Worm (Caenorhabditis elegans) whole organism, L4/young adult: ENCODE measurements around the gene R07B1.11.
A peak's percentile ranks its signal among the peaks of the same experiment; 100 is the strongest.

Source experiments
- W03F9.2 ChIP-seq: fragments of 150-350 bp; optimal IDR thresholded peaks from 2 replicates; lab custom pipeline; 2014; ENCODE audit warnings: missing biosample characterization, missing genetic modification characterization
- dao-5 ChIP-seq: sonication (generic microtip); optimal IDR thresholded peaks from 2 replicates; lab custom pipeline; 2016; ENCODE audit warnings: missing genotype, missing genetic modification characterization, moderate library complexity, missing compliant biosample characterization
- him-1 ChIP-seq: sonication (generic microtip); optimal IDR thresholded peaks from 2 replicates; lab custom pipeline; 2016; ENCODE audit warnings: missing genotype, missing genetic modification reagents, missing genetic modification characterization, missing compliant biosample characterization

The R07B1.11 gene

DNA sequence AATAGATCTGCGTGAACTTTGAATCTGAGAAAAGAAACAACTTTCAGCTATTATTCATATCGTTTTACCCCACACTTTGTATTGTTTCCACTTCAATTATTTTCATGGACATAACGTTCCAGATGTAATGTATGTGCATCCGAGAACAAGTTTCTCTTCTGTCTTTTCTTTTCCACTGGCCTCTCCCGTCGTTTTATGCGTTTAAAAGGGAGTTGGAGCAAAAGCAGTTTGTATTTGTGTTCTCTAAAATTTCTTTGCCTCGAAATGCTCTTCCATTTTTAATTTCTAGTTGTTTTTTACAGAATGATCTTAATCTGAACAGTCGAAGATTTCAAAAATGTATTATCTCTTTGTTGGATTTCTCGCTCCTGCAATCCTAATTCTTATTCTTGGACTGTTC lies at the start of gene R07B1.11:
Gene R07B1.11, plus strand, starts transcription at position 301 of the 400 bp plus-strand sequence.
- TF ChIP-seq W03F9.2 (tag; lab: Kevin White, UChicago): no peak
- TF ChIP-seq him-1 (tag; lab: Kevin White, UChicago): no peak
- TF ChIP-seq dao-5 (tag; lab: Kevin White, UChicago): no peak

DNA sequence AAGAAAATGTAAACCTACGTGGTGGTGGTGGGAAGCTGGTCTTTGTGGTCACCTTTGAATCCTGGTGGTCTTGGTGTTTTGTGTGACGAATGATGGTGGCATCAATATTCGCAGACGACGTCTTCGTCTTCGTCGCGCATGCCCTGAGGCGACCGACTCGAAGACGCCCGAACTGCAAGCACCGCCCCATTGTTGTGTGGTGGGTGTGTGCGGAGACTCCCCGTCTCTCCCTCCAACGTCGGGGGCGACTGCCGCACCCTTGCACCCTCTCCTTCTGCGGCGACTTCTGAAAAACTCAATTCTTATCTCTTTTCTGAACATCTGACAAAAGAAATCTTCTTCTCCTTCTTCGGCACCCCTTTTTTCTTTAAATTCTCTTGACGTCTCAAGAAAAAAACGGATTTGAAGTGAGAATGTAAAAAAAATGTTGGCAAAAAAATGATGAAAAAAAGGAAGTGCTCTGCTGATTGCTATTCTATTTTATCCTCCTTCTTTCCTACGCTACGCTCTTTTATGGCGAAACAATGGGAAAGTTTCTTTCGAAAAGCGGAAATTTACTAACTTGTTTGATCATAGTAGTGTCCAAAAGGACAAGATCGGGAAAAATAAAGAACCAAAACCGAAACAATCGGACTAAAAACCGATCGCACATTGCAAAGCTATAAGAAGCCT lies 49.2 kb upstream of the R07B1.11 start, which contains the start of gene lgc-47:
Gene lgc-47, minus strand, starts transcription at position 286 of the 672 bp plus-strand sequence.
- no peak for TF ChIP-seq dao-5 (tag; lab: Kevin White, UChicago)
- TF ChIP-seq him-1 (tag; lab: Kevin White, UChicago): no peak
- no peak for TF ChIP-seq W03F9.2 (tag; lab: Kevin White, UChicago)

DNA sequence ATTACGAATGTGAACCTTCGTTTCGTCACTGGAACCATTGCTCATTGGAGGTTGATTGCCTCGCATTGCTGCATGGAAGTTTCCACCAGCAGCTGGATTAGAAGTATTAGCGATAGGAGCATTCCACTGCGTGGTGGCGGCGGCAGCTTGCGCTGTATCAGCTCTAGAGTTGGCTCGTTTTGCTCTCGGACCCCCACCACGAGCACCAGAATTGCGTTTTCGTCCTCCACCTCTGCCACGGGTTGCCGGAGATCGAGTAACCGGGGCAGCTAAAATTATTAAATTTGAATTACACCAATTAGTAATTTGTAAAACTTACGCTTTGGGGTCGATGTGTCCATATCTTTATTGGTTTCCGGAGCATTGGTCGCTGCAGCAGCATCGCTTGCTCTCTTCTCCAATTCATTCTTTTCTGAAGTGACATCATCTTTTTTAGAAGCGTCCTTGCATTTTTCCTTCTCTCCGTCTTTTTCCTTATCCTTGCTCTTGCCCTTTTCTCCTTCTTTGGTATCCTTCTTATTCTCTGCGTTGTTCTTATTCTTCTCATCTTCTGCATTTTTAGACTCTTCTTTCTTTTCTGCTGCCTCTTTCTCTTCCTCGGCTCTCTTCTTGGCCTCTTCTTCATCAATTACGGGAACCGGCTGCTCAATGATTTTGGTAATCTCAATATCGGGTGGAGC lies 42.4 kb upstream of the R07B1.11 start:
- TF ChIP-seq dao-5 (tag; lab: Kevin White, UChicago): no peak
- no peak for TF ChIP-seq W03F9.2 (tag; lab: Kevin White, UChicago)
- no peak for TF ChIP-seq him-1 (tag; lab: Kevin White, UChicago)

DNA sequence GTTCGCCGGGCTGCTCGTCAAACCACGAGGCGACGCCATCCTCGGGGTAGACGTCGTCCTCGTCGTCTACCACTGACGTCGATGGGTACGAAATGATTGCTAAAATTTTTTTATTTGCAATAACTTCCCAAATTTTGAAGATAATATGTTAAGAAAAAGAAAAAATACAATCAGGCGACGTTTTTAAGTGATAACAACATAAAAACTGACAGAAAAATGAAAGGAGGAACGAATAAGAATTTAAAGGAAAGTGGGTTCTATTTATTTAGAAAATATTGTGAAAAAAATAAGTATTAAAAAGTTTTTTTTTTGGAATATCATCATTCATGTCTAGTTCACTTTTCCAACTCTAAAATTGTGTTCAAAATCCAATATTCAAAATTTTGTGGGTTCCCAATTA lies 34.5 kb upstream of the R07B1.11 start, which contains the start of gene dpy-22:
Gene dpy-22, minus strand, starts transcription at position 101 of the 400 bp plus-strand sequence.
- TF ChIP-seq dao-5 (tag; lab: Kevin White, UChicago): no peak
- no peak for TF ChIP-seq W03F9.2 (tag; lab: Kevin White, UChicago)
- no peak for TF ChIP-seq him-1 (tag; lab: Kevin White, UChicago)

DNA sequence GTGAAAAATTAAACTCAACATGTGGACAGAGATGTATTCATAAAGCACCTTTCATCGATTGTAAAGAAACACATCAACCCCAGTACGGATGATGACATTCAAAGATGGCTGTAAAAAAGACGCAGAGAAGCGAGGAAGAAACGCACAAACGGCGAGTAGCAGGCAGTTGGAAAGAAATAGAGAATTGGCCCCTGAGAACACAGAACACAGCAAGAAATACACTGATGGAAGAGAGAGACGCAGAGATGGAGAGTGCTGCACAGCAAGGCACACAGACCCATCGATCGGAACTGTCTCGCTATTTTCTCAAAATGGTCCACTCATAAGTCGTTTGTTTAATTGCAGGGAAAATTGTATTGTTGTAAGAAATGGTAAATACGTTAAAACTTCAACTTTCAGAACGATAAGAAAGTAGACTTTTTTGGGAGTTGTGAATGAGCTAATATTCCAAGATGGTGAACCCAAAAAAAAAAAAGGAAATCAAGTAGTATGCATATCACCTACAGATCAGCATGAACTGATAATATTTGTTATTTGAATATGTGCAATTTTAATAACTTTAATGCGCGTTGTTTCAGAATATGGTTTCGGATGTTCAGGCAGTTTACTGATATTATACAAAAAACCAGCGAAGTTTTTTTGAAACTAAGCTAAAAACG lies 34.0 kb upstream of the R07B1.11 start:
- TF ChIP-seq W03F9.2 (tag; lab: Kevin White, UChicago): no peak
- peak; percentile 14 for TF ChIP-seq dao-5 (tag; lab: Kevin White, UChicago)

DNA sequence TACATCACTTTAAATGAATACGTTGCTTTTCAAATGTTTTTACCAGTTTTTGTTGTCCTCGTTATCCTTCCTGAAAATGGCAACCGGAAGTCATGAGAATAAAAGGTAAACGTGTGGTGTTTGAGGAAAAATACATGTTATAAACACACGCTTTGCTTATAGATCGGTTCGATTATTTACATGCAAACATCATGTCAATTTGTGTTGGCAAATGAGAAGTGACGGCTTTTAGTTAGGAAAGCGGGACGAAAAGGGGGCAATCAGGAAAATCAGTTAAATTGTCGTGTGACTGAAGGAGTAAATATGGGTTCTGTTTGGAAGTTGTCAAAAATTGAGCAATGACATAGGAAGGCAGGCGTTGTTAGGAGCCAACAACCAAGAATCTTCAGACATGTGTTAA lies 25.5 kb upstream of the R07B1.11 start, which contains the start of gene rrc-1:
Gene rrc-1, minus strand, starts transcription at position 74 of the 400 bp plus-strand sequence.
- TF ChIP-seq dao-5 (tag; lab: Kevin White, UChicago) (no peak), W03F9.2 (tag; lab: Kevin White, UChicago) (no peak), him-1 (tag; lab: Kevin White, UChicago) (no peak)

DNA sequence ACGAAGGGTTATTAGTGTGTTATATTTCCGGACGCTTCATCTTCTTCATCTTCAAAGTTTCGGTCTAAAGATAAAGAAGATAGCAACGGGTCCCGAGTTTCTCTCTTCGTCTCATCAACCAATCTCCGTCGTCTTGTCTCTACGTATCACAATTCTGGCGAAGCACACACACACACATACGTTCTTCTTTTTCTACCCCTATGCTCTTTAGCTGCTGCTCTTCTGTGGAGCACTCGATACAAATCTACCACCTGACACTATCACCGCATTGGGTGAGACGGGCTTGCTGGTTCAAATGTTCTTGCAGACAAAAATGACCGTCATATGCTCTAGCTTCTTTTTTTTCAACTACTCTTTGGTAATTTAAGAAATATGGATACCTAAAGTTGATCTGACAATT lies 24.3 kb upstream of the R07B1.11 start:
- no peak for TF ChIP-seq W03F9.2 (tag; lab: Kevin White, UChicago)
- no peak for TF ChIP-seq dao-5 (tag; lab: Kevin White, UChicago)
- TF ChIP-seq him-1 (tag; lab: Kevin White, UChicago): no peak

DNA sequence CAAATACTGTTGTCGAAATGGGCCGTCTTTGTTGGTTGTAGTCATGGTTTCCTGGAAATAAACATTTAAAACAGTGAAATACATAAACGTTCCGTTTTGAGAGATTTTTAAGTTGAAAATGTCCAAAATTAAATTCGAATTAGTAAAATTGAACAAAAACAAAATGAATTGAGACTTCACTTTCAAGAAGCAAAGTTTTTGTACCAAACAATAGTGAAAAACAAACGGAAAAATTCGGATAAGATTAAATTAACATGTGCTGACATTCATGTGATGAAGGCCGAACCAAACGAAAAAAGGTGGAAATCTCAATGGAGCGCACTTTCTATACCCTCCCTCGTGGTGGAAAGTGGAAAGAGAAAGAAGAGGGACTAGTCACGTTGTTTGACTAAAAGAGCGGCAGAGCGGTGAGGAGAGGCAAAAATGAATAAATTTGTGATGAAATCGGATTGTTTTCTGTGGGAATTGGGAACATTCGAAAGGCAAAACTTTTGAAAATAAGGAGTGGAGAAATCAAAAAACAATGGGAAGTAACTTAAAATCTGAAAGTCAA lies 18.7 kb upstream of the R07B1.11 start, which contains the start of gene ipla-2:
Gene ipla-2, minus strand, starts transcription at position 51 of the 553 bp plus-strand sequence.
- no peak for TF ChIP-seq him-1 (tag; lab: Kevin White, UChicago)
- peak; percentile 72 for TF ChIP-seq W03F9.2 (tag; lab: Kevin White, UChicago)

DNA sequence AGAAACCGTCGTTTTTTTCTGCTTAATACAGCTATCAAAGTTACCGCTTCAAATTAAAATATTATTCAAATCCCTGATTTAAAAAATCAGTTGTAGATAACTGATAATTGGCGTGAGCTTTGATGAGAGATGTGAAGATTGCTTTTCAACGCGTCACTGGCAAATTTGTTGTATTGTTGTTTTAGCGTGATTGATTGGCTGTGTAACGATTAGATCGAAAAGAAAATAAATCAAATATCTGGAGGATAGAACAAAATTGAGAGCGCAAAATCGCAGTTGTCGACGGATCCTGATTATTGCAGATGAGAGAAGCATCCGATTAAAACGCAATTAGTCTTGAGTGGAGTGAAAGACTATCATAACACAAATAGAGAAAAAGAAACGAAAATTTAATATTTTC lies 15.9 kb upstream of the R07B1.11 start:
- TF ChIP-seq him-1 (tag; lab: Kevin White, UChicago): no peak
- TF ChIP-seq W03F9.2 (tag; lab: Kevin White, UChicago): no peak
- TF ChIP-seq dao-5 (tag; lab: Kevin White, UChicago): no peak

DNA sequence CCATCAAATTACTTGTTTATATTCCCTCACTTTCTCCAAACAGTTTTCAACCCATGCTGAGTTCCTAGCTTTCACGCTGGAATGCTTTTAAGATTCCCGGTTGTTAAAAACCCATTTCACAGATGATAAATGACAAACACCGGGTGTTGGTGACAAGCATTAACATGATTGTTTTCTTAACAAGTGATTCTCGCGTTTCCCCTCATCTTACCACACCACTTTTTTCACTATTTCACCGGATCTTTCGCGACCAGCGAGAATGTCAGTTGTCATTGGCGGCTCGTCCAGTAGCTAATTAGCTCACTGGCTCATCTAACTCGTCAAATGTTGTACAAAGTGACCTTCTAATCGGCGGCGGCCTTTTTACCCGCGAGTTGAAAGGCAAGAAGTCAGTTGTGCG lies 14.6 kb upstream of the R07B1.11 start:
- TF ChIP-seq W03F9.2 (tag; lab: Kevin White, UChicago): no peak

DNA sequence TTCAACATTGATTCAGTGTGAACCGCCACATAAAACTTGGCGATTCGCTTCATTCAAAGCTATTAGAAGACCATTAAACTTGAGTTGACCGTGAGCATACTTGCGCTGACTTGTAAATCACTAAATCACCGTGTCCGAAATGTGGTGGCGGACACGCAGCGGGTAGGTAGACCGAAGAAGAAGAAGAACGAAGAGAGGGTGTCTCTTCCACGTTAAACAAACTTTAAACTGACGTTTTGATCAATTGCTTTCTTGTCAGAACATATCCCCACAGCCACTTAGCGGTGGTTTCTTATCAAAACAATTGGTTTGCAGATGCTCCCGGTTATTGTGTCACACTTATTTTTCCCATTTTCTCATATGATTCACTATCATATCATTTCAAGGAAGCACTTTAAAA lies 13.2 kb upstream of the R07B1.11 start:
- TF ChIP-seq him-1 (tag; lab: Kevin White, UChicago): no peak
- no peak for TF ChIP-seq dao-5 (tag; lab: Kevin White, UChicago)
- no peak for TF ChIP-seq W03F9.2 (tag; lab: Kevin White, UChicago)

DNA sequence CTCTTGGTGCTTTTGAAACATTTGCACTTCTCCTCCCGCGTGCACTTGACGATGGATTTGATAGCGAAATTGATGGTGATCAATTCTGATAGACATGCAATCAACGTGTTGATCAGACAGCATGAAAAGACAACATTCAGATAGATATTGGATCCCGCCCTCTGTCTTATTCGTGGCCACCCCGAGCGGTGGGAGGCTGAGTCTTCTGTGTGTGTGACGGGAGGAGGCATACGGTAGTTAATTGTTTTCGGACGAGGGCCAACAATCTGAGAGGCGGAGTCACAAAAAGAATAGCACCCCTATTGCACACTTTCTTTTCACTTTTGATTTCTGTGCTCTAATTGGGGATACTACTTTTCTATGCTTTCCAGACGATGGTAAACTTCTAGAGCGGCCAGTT lies 10.8 kb upstream of the R07B1.11 start:
- TF ChIP-seq dao-5 (tag; lab: Kevin White, UChicago): no peak
- no peak for TF ChIP-seq him-1 (tag; lab: Kevin White, UChicago)
- no peak for TF ChIP-seq W03F9.2 (tag; lab: Kevin White, UChicago)

DNA sequence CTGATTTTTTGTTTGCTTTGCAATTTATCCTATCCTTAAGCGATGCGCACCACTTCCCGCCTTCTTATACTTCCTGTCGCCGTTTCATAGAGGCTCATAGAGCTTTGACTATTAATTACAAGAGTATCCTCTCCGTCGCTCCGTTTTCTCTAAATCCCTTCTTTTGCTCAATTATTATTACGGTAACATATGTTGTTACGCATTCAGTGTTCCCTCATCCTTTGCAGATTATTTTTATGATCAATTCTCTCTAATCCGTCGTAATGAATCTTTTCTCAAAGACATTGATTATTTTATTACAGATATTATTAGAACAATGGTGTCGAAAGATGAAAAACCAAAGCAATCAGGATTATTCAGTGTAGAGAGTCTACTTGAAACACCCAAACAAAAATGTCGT lies 9.7 kb upstream of the R07B1.11 start, which contains the start of gene vab-15:
Gene vab-15, plus strand, starts transcription at position 301 of the 400 bp plus-strand sequence.
- TF ChIP-seq W03F9.2 (tag; lab: Kevin White, UChicago) (no peak), him-1 (tag; lab: Kevin White, UChicago) (no peak), dao-5 (tag; lab: Kevin White, UChicago) (no peak)
